Fruit fly (Drosophila melanogaster) whole organism, embryonic: ENCODE measurements around the gene CG12643.
A peak's percentile ranks its signal among the peaks of the same experiment; 100 is the strongest.

Source experiments
- Abd-B ChIP-seq: fragments of 200-800 bp; sonication (Bioruptor generic); optimal IDR thresholded peaks from 2 replicates; lab custom pipeline; 2018; ENCODE audit warnings: missing biosample characterization, mild to moderate bottlenecking, missing genetic modification characterization, moderate library complexity
- Asciz ChIP-seq: fragments of 200-800 bp; sonication (Bioruptor generic); optimal IDR thresholded peaks from 2 replicates; lab custom pipeline; 2017; ENCODE audit warnings: missing biosample characterization, mild to moderate bottlenecking, missing genetic modification characterization, missing genetic modification reagents
- Atf6 ChIP-seq: fragments of 200-800 bp; sonication (Bioruptor generic); IDR thresholded peaks from 2 replicates; pipeline ENCODE4 v1.3.6; 2022; ENCODE audit warnings: missing biosample characterization, missing genetic modification characterization
- Bgb ChIP-seq: fragments of 200-800 bp; sonication (Bioruptor generic); IDR thresholded peaks from 2 replicates; pipeline ENCODE4 v1.3.6; 2022; ENCODE audit warnings: missing biosample characterization, missing genetic modification characterization; ENCODE audit not compliant: partially characterized antibody
- BtbVII ChIP-seq: fragments of 200-800 bp; sonication (Bioruptor generic); optimal IDR thresholded peaks from 3 replicates; lab custom pipeline; 2017; ENCODE audit warnings: missing biosample characterization, mild to moderate bottlenecking, missing genetic modification characterization
- CG10565 ChIP-seq: fragments of 200-800 bp; sonication (Bioruptor generic); optimal IDR thresholded peaks from 3 replicates; lab custom pipeline; 2016; ENCODE audit warnings: missing biosample characterization, mild to moderate bottlenecking, missing genetic modification characterization
- CG12071 ChIP-seq: fragments of 200-800 bp; sonication (Bioruptor generic); optimal IDR thresholded peaks from 3 replicates; lab custom pipeline; 2018; ENCODE audit warnings: missing biosample characterization, mild to moderate bottlenecking, missing genetic modification characterization
- CG13123 ChIP-seq: fragments of 200-800 bp; sonication (Bioruptor generic); optimal IDR thresholded peaks from 2 replicates; lab custom pipeline; 2016; ENCODE audit warnings: missing biosample characterization, missing genetic modification characterization
- CG13296 ChIP-seq: fragments of 200-800 bp; sonication (Bioruptor generic); optimal IDR thresholded peaks from 3 replicates; lab custom pipeline; 2018; ENCODE audit warnings: missing biosample characterization, mild to moderate bottlenecking, missing genetic modification characterization
- CG14667 ChIP-seq: fragments of 200-800 bp; sonication (Bioruptor generic); IDR thresholded peaks from 2 replicates; pipeline ENCODE4 v1.3.6; 2022; ENCODE audit warnings: missing biosample characterization, missing genetic modification characterization
- CG14860 ChIP-seq: fragments of 200-800 bp; sonication (Bioruptor generic); IDR thresholded peaks from 3 replicates; pipeline ENCODE4 v1.3.6; 2022; ENCODE audit warnings: missing biosample characterization, missing genetic modification characterization; ENCODE audit not compliant: partially characterized antibody
- CG14965 ChIP-seq: fragments of 200-800 bp; sonication (Bioruptor generic); optimal IDR thresholded peaks from 2 replicates; lab custom pipeline; 2016; ENCODE audit warnings: missing biosample characterization, missing genetic modification characterization, borderline replicate concordance
- CG15479 ChIP-seq: fragments of 200-800 bp; sonication (Bioruptor generic); optimal IDR thresholded peaks from 3 replicates; lab custom pipeline; 2019; ENCODE audit warnings: missing biosample characterization, mild to moderate bottlenecking, missing genetic modification characterization, moderate library complexity
- CG2889 ChIP-seq: fragments of 200-800 bp; sonication (Bioruptor generic); IDR thresholded peaks from 3 replicates; pipeline ENCODE4 v1.3.6; 2022; ENCODE audit warnings: missing biosample characterization, missing genetic modification characterization
- CG30403 ChIP-seq: fragments of 200-800 bp; sonication (Bioruptor generic); optimal IDR thresholded peaks from 3 replicates; lab custom pipeline; 2016; ENCODE audit warnings: missing biosample characterization, missing genetic modification characterization
- CG4730 ChIP-seq: fragments of 200-800 bp; sonication (Bioruptor generic); IDR thresholded peaks from 2 replicates; pipeline ENCODE4 v1.3.6; 2022; ENCODE audit warnings: missing biosample characterization, missing genetic modification characterization
- CG7372 ChIP-seq: fragments of 200-800 bp; sonication (Bioruptor generic); IDR thresholded peaks from 2 replicates; pipeline ENCODE4 v1.3.6; 2022; ENCODE audit warnings: missing biosample characterization, missing genetic modification characterization
- CG7556 ChIP-seq: fragments of 200-800 bp; sonication (Bioruptor generic); optimal IDR thresholded peaks from 2 replicates; lab custom pipeline; 2017; ENCODE audit warnings: missing biosample characterization, mild to moderate bottlenecking, missing genetic modification characterization
- CG7928 ChIP-seq: fragments of 200-800 bp; sonication (Bioruptor generic); optimal IDR thresholded peaks from 2 replicates; lab custom pipeline; 2017; ENCODE audit warnings: missing biosample characterization, mild to moderate bottlenecking, missing genetic modification characterization
- CG7963 ChIP-seq: fragments of 200-800 bp; sonication (Bioruptor generic); IDR thresholded peaks from 3 replicates; pipeline ENCODE4 v1.3.6; 2022; ENCODE audit warnings: missing biosample characterization, missing genetic modification characterization; ENCODE audit not compliant: partially characterized antibody
- CTCF ChIP-seq: fragments of 200-800 bp; sonication (Bioruptor generic); optimal IDR thresholded peaks from 2 replicates; lab custom pipeline; 2017; ENCODE audit warnings: missing biosample characterization, mild to moderate bottlenecking, missing genetic modification characterization, moderate library complexity
- CoRest ChIP-seq: fragments of 200-800 bp; sonication (Bioruptor generic); optimal IDR thresholded peaks from 3 replicates; lab custom pipeline; 2018; ENCODE audit warnings: missing biosample characterization, mild to moderate bottlenecking, missing genetic modification characterization, moderate library complexity
- D19A ChIP-seq: fragments of 200-800 bp; optimal IDR thresholded peaks from 3 replicates; lab custom pipeline; 2019; ENCODE audit warnings: missing biosample characterization, mild to moderate bottlenecking, missing genetic modification characterization, moderate library complexity
- Dip2 ChIP-seq: fragments of 200-800 bp; sonication (Bioruptor generic); IDR thresholded peaks from 2 replicates; pipeline ENCODE4 v1.3.6; 2022; ENCODE audit warnings: missing biosample characterization, missing genetic modification characterization
- Ets65A ChIP-seq: fragments of 200-800 bp; sonication (Bioruptor generic); peaks from one replicate; lab custom pipeline; 2016; ENCODE audit warnings: missing biosample characterization, missing genetic modification characterization
- Fer3 ChIP-seq: fragments of 200-800 bp; sonication (Bioruptor generic); optimal IDR thresholded peaks from 2 replicates; lab custom pipeline; 2018; ENCODE audit warnings: missing biosample characterization, mild to moderate bottlenecking, missing genetic modification characterization, moderate library complexity
- Hand ChIP-seq: fragments of 200-800 bp; sonication (Bioruptor generic); optimal IDR thresholded peaks from 2 replicates; lab custom pipeline; 2017; ENCODE audit warnings: mild to moderate bottlenecking, missing biosample characterization, missing genetic modification reagents, missing genetic modification characterization
- Jarid2 ChIP-seq: fragments of 200-800 bp; sonication (Bioruptor generic); optimal IDR thresholded peaks from 3 replicates; lab custom pipeline; 2017; ENCODE audit warnings: mild to moderate bottlenecking, missing biosample characterization, missing genetic modification reagents, missing genetic modification characterization
- Lpt ChIP-seq: fragments of >200 bp; optimal IDR thresholded peaks from 2 replicates; lab custom pipeline; 2018; ENCODE audit warnings: missing biosample characterization, missing genetic modification characterization
- Neu2 ChIP-seq: fragments of 200-800 bp; sonication (Bioruptor generic); optimal IDR thresholded peaks from 3 replicates; lab custom pipeline; 2016; ENCODE audit warnings: missing biosample characterization, missing genetic modification characterization, borderline replicate concordance
- Nf-YA ChIP-seq: fragments of 200-800 bp; sonication (Bioruptor generic); IDR thresholded peaks from 2 replicates; pipeline ENCODE4 v1.3.6; 2022; ENCODE audit warnings: missing biosample characterization, missing genetic modification characterization
- Rx ChIP-seq: fragments of 200-800 bp; sonication (Bioruptor generic); IDR thresholded peaks from 2 replicates; pipeline ENCODE4 v1.3.6; 2022; ENCODE audit warnings: missing biosample characterization, missing genetic modification characterization
- ap ChIP-seq: fragments of 200-800 bp; sonication (Bioruptor generic); IDR thresholded peaks from 2 replicates; pipeline ENCODE4 v1.3.6; 2022; ENCODE audit warnings: missing biosample characterization, missing genetic modification characterization
- az2 ChIP-seq: fragments of 200-800 bp; sonication (Bioruptor generic); optimal IDR thresholded peaks from 3 replicates; lab custom pipeline; 2016; ENCODE audit warnings: missing biosample characterization, missing genetic modification characterization
- btn ChIP-seq: fragments of 200-800 bp; sonication (Bioruptor generic); optimal IDR thresholded peaks from 2 replicates; lab custom pipeline; 2016; ENCODE audit warnings: missing biosample characterization, missing genetic modification characterization
- caup ChIP-seq: fragments of 200-800 bp; sonication (Bioruptor generic); optimal IDR thresholded peaks from 3 replicates; lab custom pipeline; 2017; ENCODE audit warnings: missing biosample characterization, mild to moderate bottlenecking, missing genetic modification characterization, moderate library complexity; ENCODE audit not compliant: severe bottlenecking
- cg ChIP-seq: fragments of 200-800 bp; sonication (Bioruptor generic); optimal IDR thresholded peaks from 3 replicates; lab custom pipeline; 2019; ENCODE audit warnings: missing biosample characterization, mild to moderate bottlenecking, missing genetic modification characterization, moderate library complexity
- ci ChIP-seq: fragments of 200-800 bp; sonication (Bioruptor generic); IDR thresholded peaks from 3 replicates; pipeline ENCODE4 v1.3.6; 2022; ENCODE audit warnings: missing biosample characterization, missing genetic modification characterization
- inv ChIP-seq: fragments of 200-800 bp; sonication (Bioruptor generic); IDR thresholded peaks from 2 replicates; pipeline ENCODE4 v1.3.6; 2022; ENCODE audit warnings: missing biosample characterization, missing genetic modification characterization; ENCODE audit not compliant: partially characterized antibody
- nau ChIP-seq: fragments of 200-800 bp; sonication (Bioruptor generic); optimal IDR thresholded peaks from 3 replicates; lab custom pipeline; 2017; ENCODE audit warnings: missing biosample characterization, mild to moderate bottlenecking, missing genetic modification characterization, missing genetic modification reagents
- odd ChIP-seq: fragments of 200-800 bp; sonication (Bioruptor generic); optimal IDR thresholded peaks from 2 replicates; lab custom pipeline; 2017; ENCODE audit warnings: missing biosample characterization, mild to moderate bottlenecking, missing genetic modification characterization
- phol ChIP-seq: fragments of 200-800 bp; sonication (Bioruptor generic); optimal IDR thresholded peaks from 3 replicates; lab custom pipeline; 2018; ENCODE audit warnings: missing biosample characterization, mild to moderate bottlenecking, missing genetic modification characterization, moderate library complexity
- run ChIP-seq: fragments of 200-800 bp; sonication (Bioruptor generic); optimal IDR thresholded peaks from 3 replicates; lab custom pipeline; 2018; ENCODE audit warnings: missing biosample characterization, mild to moderate bottlenecking, missing genetic modification characterization
- sens ChIP-seq: fragments of 200-800 bp; sonication (Bioruptor generic); peaks from one replicate; lab custom pipeline; 2016; ENCODE audit warnings: missing biosample characterization, missing genetic modification characterization
- sim ChIP-seq: fragments of 200-800 bp; sonication (Bioruptor generic); IDR thresholded peaks from 2 replicates; pipeline ENCODE4 v1.3.6; 2022; ENCODE audit warnings: missing biosample characterization, missing genetic modification characterization
- tx ChIP-seq: fragments of 200-800 bp; sonication (Bioruptor generic); optimal IDR thresholded peaks from 2 replicates; lab custom pipeline; 2016; ENCODE audit warnings: missing biosample characterization, missing genetic modification characterization
- vnd ChIP-seq: fragments of 200-800 bp; sonication (Bioruptor generic); IDR thresholded peaks from 3 replicates; pipeline ENCODE4 v1.3.6; 2022; ENCODE audit warnings: missing biosample characterization, missing genetic modification characterization; ENCODE audit not compliant: partially characterized antibody
- wor ChIP-seq: fragments of 200-800 bp; sonication (Bioruptor generic); IDR thresholded peaks from 2 replicates; pipeline ENCODE4 v1.3.6; 2022; ENCODE audit warnings: missing biosample characterization, missing genetic modification characterization
- yki ChIP-seq: fragments of >200 bp; optimal IDR thresholded peaks from 3 replicates; lab custom pipeline; 2018
- zf30C ChIP-seq: fragments of 200-800 bp; sonication (Bioruptor generic); optimal IDR thresholded peaks from 3 replicates; lab custom pipeline; 2018; ENCODE audit warnings: missing biosample characterization, mild to moderate bottlenecking, missing genetic modification characterization

Gene CG12643

DNA sequence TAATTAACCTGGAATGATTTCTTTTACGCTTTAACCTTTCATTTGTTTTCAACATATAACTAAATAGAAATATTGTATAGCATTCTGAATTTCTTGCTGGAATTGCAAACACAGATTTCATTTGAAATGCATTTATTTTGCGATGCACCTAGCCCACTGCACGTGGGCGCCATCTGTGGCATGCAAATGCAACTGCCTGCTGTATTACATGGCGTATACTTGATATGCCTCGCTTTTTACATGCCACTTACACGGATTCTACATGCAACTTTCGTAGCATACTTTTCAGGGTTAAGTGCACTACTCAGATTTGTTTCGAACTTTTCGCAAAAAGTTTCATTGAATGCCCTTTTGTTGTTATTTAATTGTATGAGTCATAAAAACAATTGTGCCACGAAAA lies 12.3 kb downstream of the CG12643 start (continued):
- TF ChIP-seq CG10565 (GFP tag; lab: Kevin White, UChicago) (no peak), phol (no peak), CG7963 (GFP tag; lab: Robert Waterston, UW) (0 out of 3 replicates have a peak, but pooled peaks have one; percentile 25), caup (GFP tag; lab: Kevin White, UChicago) (no peak), Rx (no peak), btn (GFP tag; lab: Kevin White, UChicago) (no peak), Jarid2 (GFP tag; lab: Kevin White, UChicago) (no peak), sim (no peak), zf30C (no peak), CG2889 (no peak), CG12071 (GFP tag; lab: Kevin White, UChicago) (no peak), CG7372 (GFP tag; lab: Robert Waterston, UW) (peak; percentile 72), CG7556 (GFP tag; lab: Kevin White, UChicago) (no peak), tx (GFP tag; lab: Kevin White, UChicago) (no peak), yki (no peak), Fer3 (tag; lab: Kevin White, UChicago) (no peak), cg (GFP tag; lab: Kevin White, UChicago) (no peak), CoRest (peak; percentile 12), CG14860 (0 out of 3 replicates have a peak, but pooled peaks have one; percentile 11), ap (GFP tag; lab: Robert Waterston, UW) (no peak), Lpt (GFP tag; lab: Kevin White, UChicago) (no peak), inv (GFP tag; lab: Robert Waterston, UW) (no peak), CG7928 (GFP tag; lab: Kevin White, UChicago) (no peak), CG13123 (no peak), Nf-YA (GFP tag; lab: Robert Waterston, UW) (no peak), Abd-B (GFP tag; lab: Kevin White, UChicago) (no peak), CG4730 (GFP tag; lab: Robert Waterston, UW) (no peak), sens (GFP tag; lab: Kevin White, UChicago) (peak; percentile 36), wor (GFP tag; lab: Robert Waterston, UW) (no peak), CG14965 (GFP tag; lab: Kevin White, UChicago) (no peak), az2 (GFP tag; lab: Kevin White, UChicago) (no peak), Asciz (GFP tag; lab: Kevin White, UChicago) (no peak), odd (no peak), run (no peak), nau (GFP tag; lab: Kevin White, UChicago) (no peak), D19A (tag; lab: Kevin White, UChicago) (no peak), CG30403 (GFP tag; lab: Kevin White, UChicago) (no peak), CG15479 (GFP tag; lab: Kevin White, UChicago) (no peak), CG13296 (GFP tag; lab: Kevin White, UChicago) (no peak), Hand (GFP tag; lab: Kevin White, UChicago) (no peak), Dip2 (GFP tag; lab: Robert Waterston, UW) (no peak), Bgb (GFP tag; lab: Robert Waterston, UW) (peak; percentile 39), ci (0 out of 3 replicates have a peak, but pooled peaks have one; percentile 32), Neu2 (GFP tag; lab: Kevin White, UChicago) (no peak), CG14667 (GFP tag; lab: Robert Waterston, UW) (no peak), CTCF (GFP tag; lab: Kevin White, UChicago) (peak; percentile 89), vnd (GFP tag; lab: Robert Waterston, UW) (no peak), Atf6 (no peak), Ets65A (peak; percentile 24), BtbVII (GFP tag; lab: Kevin White, UChicago) (no peak)
- TF ChIP-seq, all 482 proteins: peak for 11
